Fruit fly (Drosophila melanogaster): Measurements from ENCODE around the gene Blos2.
A peak's percentile ranks its signal among the peaks of the same experiment; 100 is the strongest.

Gene Blos2

DNA sequence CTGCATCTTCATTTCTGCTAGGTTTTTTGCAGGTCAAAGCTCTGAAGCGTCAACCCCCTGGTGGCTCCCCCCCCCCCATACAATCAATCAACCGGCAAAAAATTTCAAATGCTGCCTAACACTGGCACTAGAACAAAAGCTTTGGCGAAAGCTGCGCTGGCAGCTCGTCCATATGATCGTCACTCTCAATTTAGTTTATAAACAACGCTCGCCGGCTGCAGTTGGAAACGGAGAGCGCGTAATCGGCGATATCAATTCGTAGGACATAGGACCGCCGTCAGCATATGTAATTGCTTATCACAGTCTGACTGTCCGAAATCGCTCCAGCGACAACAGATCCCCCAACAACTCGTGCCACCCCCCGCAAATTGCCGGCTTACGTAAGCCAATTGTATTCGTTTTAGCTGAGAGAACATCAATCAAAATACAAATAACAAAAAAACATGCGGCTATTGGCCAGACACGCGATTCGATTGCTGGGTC, 9.0 kb downstream of the Blos2 start, which contains the start of gene Mocs1:
Gene Mocs1, plus strand, starts transcription at position 155 of the 483 bp plus-strand sequence.
- no peak for TF ChIP-seq CG12605 (GFP tag; IDR thresholded peaks at IDR 0.05)
- no peak for TF ChIP-seq gl (tag; optimal IDR thresholded peaks at IDR 0.05)
- no peak for TF ChIP-seq Pif1B (GFP tag; optimal IDR thresholded peaks at IDR 0.05)
- TF ChIP-seq Pif1A (GFP tag; optimal IDR thresholded peaks at IDR 0.05), result no peak
- no peak for TF ChIP-seq CG17806 (tag; optimal IDR thresholded peaks at IDR 0.05)
- no peak for TF ChIP-seq CG9948 (tag; optimal IDR thresholded peaks at IDR 0.05)
- no peak for TF ChIP-seq Snoo (tag; optimal IDR thresholded peaks at IDR 0.05)
- TF ChIP-seq CG10348 (GFP tag; IDR thresholded peaks at IDR 0.05), result no peak
- TF ChIP-seq D1 (tag; optimal IDR thresholded peaks at IDR 0.05), result no peak
- TF ChIP-seq fd96Ca (GFP tag; IDR thresholded peaks at IDR 0.05), result peak; percentile 48; the same call in 2 of the 3 replicates
- TF ChIP-seq Ets98B (GFP tag; IDR thresholded peaks at IDR 0.05), result peak; percentile 53; the same call in 1 of the 2 replicates
- TF ChIP-seq CG32121 (GFP tag; IDR thresholded peaks at IDR 0.05), result peak; percentile 54

DNA sequence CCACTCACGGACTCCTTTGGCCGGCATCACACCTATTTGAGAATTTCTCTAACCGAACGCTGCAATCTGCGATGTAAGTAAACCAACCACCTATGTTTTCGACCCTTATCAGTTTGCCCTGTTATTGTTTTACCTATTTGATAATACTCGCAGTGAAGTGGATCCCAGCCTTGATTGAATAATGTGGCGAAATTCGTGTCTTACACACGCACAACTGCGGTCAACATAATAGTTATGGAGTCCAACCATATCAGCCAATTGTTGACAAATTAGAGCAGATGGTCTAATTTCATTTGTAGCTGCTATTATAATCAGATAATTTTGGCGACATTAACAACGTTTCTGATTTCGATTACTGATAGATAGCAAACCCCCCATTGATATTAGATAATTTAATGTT, 9.7 kb downstream of the Blos2 start:
- TF ChIP-seq CG8159 (tag; optimal IDR thresholded peaks at IDR 0.05) (no peak), rn (GFP tag; IDR thresholded peaks at IDR 0.05) (no peak), Ets98B (GFP tag; IDR thresholded peaks at IDR 0.05) (no peak), CG15710 (tag; optimal IDR thresholded peaks at IDR 0.05) (no peak), CG14655 (GFP tag; optimal IDR thresholded peaks at IDR 0.05) (no peak), fd96Ca (GFP tag; IDR thresholded peaks at IDR 0.05) (no peak), CG17806 (tag; optimal IDR thresholded peaks at IDR 0.05) (no peak), CG9948 (tag; optimal IDR thresholded peaks at IDR 0.05) (no peak), CG10348 (GFP tag; IDR thresholded peaks at IDR 0.05) (no peak), D1 (tag; optimal IDR thresholded peaks at IDR 0.05) (no peak), Pif1A (GFP tag; optimal IDR thresholded peaks at IDR 0.05) (no peak), Snoo (tag; optimal IDR thresholded peaks at IDR 0.05) (no peak), CG12605 (GFP tag; IDR thresholded peaks at IDR 0.05) (no peak), gl (tag; optimal IDR thresholded peaks at IDR 0.05) (no peak), Pif1B (GFP tag; optimal IDR thresholded peaks at IDR 0.05) (no peak), EcR (GFP tag; optimal IDR thresholded peaks at IDR 0.05) (no peak)

DNA sequence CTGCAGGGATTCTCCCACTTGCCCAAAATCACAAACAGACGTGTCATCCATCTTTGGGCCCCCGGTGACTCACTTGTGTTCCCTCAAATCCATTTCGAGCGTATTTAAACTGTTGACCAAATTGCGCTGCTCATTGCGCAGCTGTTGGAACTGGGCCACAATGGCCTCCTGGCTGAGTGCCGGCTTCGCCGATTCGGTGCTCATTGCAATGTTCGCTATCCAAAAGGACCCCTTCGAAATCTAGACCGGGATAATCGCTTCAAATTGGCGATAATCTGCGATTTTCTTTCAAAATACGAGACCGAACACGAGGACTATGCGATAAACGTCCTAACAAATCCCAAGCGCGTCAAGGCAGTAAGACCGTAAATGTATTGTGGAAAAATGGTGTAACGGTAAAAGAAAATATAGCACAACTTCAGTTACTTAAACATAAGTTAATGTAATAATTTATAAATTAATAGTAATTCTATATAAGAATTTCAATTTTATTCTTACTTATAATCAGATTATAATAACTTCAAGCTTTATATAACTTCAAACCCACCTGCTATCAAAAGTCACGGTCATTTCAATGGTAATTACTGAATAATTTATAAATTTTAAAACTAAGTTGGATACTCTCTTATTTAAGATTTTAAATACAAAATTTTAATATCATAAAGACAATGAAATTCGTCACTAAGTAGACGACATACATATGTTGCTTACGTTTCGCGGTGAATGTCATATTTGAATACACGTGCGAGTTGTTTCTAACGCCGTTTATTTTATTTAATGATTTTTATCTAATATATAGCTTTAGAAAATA, 12.9 kb downstream of the Blos2 start, which contains the start of the genes Pfdn2 and Noc1:
Gene Pfdn2, minus strand, starts transcription at position 346 of the 811 bp plus-strand sequence.
Gene Noc1, plus strand, starts transcription at position 727 of the 811 bp plus-strand sequence.
- no peak for TF ChIP-seq CG14655 (GFP tag; optimal IDR thresholded peaks at IDR 0.05)
- TF ChIP-seq CG17806 (tag; optimal IDR thresholded peaks at IDR 0.05), result peak; percentile 36
- no peak for TF ChIP-seq CG8159 (tag; optimal IDR thresholded peaks at IDR 0.05)
- TF ChIP-seq CG4496 (GFP tag; IDR thresholded peaks at IDR 0.05), result no peak
- 0 out of 2 replicates have a peak, but pooled peaks have one; percentile 25 for TF ChIP-seq Ets98B (GFP tag; IDR thresholded peaks at IDR 0.05)
- no peak for TF ChIP-seq CG34367 (tag; optimal IDR thresholded peaks at IDR 0.05)
- TF ChIP-seq rn (GFP tag; IDR thresholded peaks at IDR 0.05), result no peak
- no peak for TF ChIP-seq EcR (GFP tag; optimal IDR thresholded peaks at IDR 0.05)
- TF ChIP-seq CG15710 (tag; optimal IDR thresholded peaks at IDR 0.05), result peak; percentile 23
- no peak for TF ChIP-seq D1 (tag; optimal IDR thresholded peaks at IDR 0.05)
- TF ChIP-seq Pif1B (GFP tag; optimal IDR thresholded peaks at IDR 0.05), result no peak
- TF ChIP-seq fd96Ca (GFP tag; IDR thresholded peaks at IDR 0.05), result no peak
- TF ChIP-seq CG9948 (tag; optimal IDR thresholded peaks at IDR 0.05), result no peak
- TF ChIP-seq CG13204 (GFP tag; optimal IDR thresholded peaks at IDR 0.05), result no peak
- TF ChIP-seq CG8301 (tag; optimal IDR thresholded peaks at IDR 0.05), result no peak

DNA sequence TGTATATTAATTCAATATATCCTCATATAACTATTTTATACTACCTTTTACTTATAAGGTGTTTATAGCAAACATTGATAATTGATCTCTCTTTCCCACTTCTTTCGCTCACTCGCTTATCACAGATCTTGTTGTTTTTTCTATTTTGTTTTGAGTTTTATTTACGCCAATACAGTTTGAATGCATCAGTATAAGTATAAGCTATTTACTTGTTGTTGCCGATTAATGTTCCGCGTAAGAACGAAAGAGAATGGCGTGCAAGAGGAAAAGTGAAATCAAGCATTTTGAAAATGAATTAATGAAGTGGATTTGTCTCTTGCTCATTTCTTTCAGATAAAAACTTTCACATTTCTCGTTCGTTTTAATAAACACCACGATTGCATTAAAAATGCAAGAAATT, 22.2 kb downstream of the Blos2 start:
- no peak for TF ChIP-seq Pif1B (GFP tag; optimal IDR thresholded peaks at IDR 0.05)
- no peak for TF ChIP-seq CG9948 (tag; optimal IDR thresholded peaks at IDR 0.05)
- TF ChIP-seq EcR (GFP tag; optimal IDR thresholded peaks at IDR 0.05), result peak; percentile 15
- TF ChIP-seq Ets98B (GFP tag; IDR thresholded peaks at IDR 0.05), result peak; percentile 11; the same call in 1 of the 2 replicates
- TF ChIP-seq CG13204 (GFP tag; optimal IDR thresholded peaks at IDR 0.05), result no peak
- TF ChIP-seq D1 (tag; optimal IDR thresholded peaks at IDR 0.05), result no peak
- TF ChIP-seq Pif1A (GFP tag; optimal IDR thresholded peaks at IDR 0.05), result no peak
- TF ChIP-seq CG8159 (tag; optimal IDR thresholded peaks at IDR 0.05), result no peak
- no peak for TF ChIP-seq CG34367 (tag; optimal IDR thresholded peaks at IDR 0.05)
- no peak for TF ChIP-seq CG4496 (GFP tag; IDR thresholded peaks at IDR 0.05)
- no peak for TF ChIP-seq CG8301 (tag; optimal IDR thresholded peaks at IDR 0.05)
- no peak for TF ChIP-seq Snoo (tag; optimal IDR thresholded peaks at IDR 0.05)
- TF ChIP-seq CG17806 (tag; optimal IDR thresholded peaks at IDR 0.05), result no peak
- no peak for TF ChIP-seq CG14655 (GFP tag; optimal IDR thresholded peaks at IDR 0.05)
- no peak for TF ChIP-seq fd96Ca (GFP tag; IDR thresholded peaks at IDR 0.05)

DNA sequence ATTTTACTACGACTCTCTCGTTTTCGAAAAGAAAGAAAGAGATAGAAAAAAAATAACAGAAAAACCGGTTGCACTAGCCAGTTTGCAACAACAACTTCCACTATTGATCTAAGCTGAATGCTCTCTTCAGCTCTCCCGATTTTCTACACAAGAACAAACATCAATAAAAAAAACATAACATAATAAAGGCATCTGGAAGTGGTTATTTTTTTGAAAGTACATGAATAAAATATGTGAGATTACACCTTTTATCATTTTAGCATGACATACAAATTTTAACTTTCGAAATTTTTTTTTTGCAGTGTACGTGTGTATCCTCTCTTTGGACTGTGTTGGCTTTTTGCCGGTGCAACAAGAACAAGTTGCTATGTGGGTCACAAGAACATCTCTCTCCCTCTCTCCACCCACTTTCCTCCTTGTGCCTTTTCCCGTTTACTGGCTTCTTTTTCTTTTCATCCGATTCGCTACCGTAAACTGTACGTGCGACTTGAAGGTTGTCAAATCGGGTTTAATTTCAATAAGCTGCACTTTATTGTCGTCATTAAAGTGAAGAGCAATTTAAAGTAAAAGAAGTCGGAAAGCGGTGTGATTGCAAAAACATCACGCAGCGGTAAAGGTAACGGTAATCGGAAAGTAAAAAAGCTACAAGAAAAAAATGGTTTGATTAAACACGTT, 23.3 kb downstream of the Blos2 start:
- TF ChIP-seq CG9948 (tag; optimal IDR thresholded peaks at IDR 0.05) (peak; percentile 98), Pif1A (GFP tag; optimal IDR thresholded peaks at IDR 0.05) (peak; percentile 98), CG34367 (tag; optimal IDR thresholded peaks at IDR 0.05) (peak; percentile 98), gl (tag; optimal IDR thresholded peaks at IDR 0.05) (peak; percentile 93), CG10348 (GFP tag; IDR thresholded peaks at IDR 0.05) (peak; percentile 94), rn (GFP tag; IDR thresholded peaks at IDR 0.05) (peak; percentile 98), CG12605 (GFP tag; IDR thresholded peaks at IDR 0.05) (peak; percentile 99), CG14655 (GFP tag; optimal IDR thresholded peaks at IDR 0.05) (peak; percentile 99), Ets98B (GFP tag; IDR thresholded peaks at IDR 0.05) (peak; percentile 99), Snoo (tag; optimal IDR thresholded peaks at IDR 0.05) (peak; percentile 84), D1 (tag; optimal IDR thresholded peaks at IDR 0.05) (peak; percentile 95), CG8159 (tag; optimal IDR thresholded peaks at IDR 0.05) (peak; percentile 97), EcR (GFP tag; optimal IDR thresholded peaks at IDR 0.05) (peak; percentile 74), CG8301 (tag; optimal IDR thresholded peaks at IDR 0.05) (peak; percentile 99), CG17806 (tag; optimal IDR thresholded peaks at IDR 0.05) (peak; percentile 98), fd96Ca (GFP tag; IDR thresholded peaks at IDR 0.05) (peak; percentile 96), CG15710 (tag; optimal IDR thresholded peaks at IDR 0.05) (peak; percentile 98), CG13204 (GFP tag; optimal IDR thresholded peaks at IDR 0.05) (peak; percentile 93), CG32121 (GFP tag; IDR thresholded peaks at IDR 0.05) (peak; percentile 99), CG4496 (GFP tag; IDR thresholded peaks at IDR 0.05) (peak; percentile 99), Pif1B (GFP tag; optimal IDR thresholded peaks at IDR 0.05) (peak; percentile 96)

All from whole organism, pupa.